Fruit fly (Drosophila melanogaster): ENCODE results near the gene CG13474.

DNA sequence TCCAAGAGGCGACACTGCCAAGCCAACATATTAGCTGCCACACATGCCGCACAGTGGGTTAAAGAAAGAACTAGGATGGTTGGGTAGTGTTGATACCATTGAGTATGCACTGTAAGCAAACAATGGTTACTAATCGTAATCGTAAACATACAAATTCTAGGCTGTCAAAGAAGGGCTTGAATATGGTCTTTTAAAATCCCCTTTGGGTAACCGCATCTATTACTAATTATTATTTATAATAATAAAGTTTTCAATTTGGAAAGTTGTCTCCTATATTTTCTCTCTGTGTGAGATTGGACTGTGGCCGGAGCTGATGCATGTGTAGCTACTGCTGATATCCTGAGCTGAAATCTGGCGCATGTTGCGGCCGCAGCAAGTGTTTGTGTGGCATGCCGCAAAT is 34.9 kb upstream of the CG13474 start:
- no peak for TF ChIP-seq insv (optimal IDR thresholded peaks at IDR 0.05)
- no peak for TF ChIP-seq h (optimal IDR thresholded peaks at IDR 0.05)
- no peak for TF ChIP-seq psq (optimal IDR thresholded peaks at IDR 0.05)
